Fruit fly (Drosophila melanogaster) whole organism, larva: ENCODE results near the gene lace.

Source experiments
- noc ChIP-seq: fragments of 200-800 bp; sonication (Bioruptor generic); optimal IDR thresholded peaks from 3 replicates; lab custom pipeline; 2019; ENCODE audit warnings: missing biosample characterization, mild to moderate bottlenecking, missing genetic modification characterization, moderate library complexity

lace gene

DNA sequence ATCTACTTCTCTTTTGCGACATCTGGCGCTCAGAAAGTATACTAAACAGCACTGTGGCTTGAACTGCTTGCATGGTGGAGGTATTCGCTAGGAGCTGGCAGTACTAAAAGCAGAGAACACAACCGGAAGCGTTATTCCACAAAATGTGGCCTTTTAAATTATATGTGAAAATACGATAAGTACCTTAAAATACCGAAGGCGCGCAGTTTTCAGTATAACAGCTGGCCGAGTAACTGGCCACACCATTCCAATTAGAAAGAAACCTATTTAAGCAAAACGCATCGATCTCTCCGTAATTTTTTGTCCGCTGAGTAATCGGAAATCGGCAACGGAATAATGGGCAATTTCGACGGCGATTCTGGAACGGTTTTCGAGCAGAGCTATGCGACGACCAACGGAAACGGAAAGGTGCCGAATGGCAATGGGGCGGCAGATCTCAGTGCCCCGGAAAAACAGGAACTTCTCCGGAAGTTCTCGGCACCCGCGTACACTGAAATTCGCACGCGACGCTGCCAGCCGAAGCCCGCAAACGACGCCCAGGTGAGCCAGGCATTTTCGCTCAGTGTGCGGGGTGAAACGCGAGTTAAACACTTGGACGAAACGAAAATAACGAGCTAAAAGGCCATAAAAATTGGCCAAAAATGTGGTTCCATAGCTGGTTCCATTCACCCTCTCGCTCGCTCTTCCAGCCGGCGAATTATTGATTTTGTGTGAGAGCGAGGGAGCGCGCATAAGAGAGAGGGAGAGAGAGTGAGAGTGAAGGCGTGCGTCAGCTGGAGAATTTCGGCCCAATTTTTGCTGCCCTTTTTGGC, at the start of gene lace:
lace (plus strand) TSS at position 243 of the 812 bp plus-strand sequence.
- TF ChIP-seq noc = no peak

DNA sequence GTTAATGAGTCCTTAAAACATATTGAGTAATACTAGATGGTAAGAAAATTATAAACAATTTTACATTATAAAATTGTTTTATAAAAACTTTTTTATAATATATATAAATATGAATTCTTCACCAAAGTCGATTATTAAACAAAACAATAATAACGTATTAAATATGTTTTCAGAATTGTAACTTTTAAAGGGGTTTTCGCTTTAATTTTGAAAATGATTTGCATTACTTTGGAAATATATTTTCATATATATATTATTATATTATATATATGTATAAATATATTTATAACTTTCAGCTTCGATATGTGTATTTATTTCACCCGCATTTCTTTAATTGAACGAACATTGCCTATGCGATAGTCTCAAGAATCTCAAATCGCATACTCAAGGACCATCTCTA, 40.9 kb upstream of the lace start:
- TF ChIP-seq noc = no peak

DNA sequence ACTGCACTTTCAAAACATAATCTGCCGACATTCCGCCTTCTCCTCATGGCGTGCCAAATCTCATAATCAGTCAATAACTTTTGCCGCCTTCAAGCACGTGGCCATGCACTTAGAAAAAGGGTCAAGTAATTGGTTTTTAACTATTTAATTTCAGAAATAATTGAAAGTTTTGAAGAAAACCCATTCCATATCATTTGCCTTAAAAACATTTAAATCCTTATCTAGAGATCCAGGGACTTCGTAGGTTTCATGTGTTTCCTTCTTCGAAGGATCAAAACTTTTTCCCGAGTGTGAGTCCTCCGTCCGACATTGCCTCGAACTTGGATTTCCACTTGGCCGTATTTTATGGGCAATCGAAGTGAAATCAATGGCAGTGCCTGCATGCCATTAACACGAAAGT, 40.0 kb upstream of the lace start:
- TF ChIP-seq noc = no peak

DNA sequence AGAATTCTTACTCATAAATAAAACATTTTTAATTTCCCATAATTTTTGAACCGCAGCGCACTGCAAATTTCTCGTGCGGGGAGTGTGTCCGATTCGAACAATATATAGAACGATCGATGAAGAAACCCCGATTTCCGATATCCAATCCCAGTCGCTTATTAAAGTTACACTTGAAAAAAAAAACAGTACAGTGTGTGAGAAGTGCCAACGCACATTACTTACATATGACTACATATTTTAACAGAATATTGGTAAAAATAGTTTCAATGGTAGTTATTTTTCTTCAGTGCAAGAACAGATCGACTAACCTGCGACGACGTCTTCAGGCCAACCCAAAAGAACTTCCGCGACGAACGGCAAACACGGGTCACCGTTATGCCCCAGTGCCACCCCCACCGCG, 35.9 kb upstream of the lace start:
- TF ChIP-seq noc = no peak

- TF ChIP-seq noc = no peak
Observed at dm6 chr2L:15463515-15463914, 35.4 kb upstream of the lace start.

dm6 chr2L:15465121-15465520, 33.8 kb upstream of the lace start:
- TF ChIP-seq noc = no peak

DNA sequence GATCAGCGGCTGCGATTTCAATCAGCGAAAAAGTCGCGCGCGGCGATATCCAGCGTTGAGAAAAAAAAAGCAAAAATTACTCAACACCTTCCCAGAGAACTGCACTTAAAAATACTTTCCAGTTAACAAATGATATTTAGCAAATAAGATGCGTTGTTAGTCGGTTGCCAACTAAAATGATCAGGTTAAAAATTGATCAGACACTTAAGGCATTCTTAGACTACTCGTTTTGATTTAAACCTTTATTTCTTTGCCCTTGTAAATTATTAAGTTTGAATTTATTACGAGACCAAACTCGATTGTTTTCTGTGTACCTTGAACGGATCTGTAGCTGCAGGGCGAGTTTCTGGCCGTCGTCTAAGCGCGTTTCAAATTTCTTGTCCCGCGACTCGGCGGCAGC, 33.0 kb upstream of the lace start:
- TF ChIP-seq noc = no peak

DNA sequence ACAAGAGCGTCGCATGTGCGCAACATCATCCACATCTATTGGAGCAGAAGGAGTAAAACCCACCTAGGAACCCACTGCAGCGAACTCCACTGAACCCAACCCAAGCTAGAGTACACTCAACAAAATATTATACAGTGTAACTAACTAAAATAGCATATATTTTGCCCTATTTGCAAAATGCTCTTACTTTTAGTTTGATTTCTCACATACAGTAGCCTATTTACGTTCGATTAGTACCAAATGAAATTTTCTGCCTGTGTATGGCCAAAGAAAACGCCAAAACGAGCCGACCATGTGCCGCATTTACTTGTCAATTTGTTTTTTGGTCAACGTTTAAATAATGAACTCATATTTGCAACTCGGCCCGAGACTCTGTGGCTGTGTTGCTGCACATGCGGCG, 30.2 kb upstream of the lace start:
- TF ChIP-seq noc = no peak

DNA sequence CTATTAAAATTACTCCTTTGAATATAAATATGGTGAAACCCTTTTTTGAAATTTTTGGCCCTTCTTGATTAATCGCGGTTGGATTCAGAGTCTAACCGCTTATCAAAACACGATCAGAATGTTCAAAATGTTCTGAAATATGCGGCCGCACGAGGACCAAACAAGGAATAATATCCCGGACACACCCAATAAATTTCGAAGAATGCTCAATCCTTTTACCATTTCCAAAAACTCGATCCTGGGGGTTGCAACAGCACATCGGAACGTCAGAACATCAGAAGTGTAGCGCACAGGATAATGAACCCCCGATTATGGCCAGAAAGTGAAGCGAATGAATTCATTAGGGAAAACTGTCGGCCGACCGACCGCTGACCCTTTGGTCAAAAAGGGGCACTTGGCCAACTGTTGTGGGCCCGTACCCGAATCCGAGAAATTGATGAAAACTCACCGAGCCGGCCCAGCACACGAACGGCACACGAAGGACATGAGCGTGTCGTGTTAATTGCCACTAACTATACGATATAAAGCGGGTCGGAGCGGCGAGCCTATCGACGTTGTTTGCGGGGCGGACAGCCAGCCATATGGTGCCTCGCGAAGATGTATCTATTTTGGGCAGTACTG, 28.3 kb upstream of the lace start:
- no peak for TF ChIP-seq noc

- no peak for TF ChIP-seq noc
Observed at dm6 chr2L:15471565-15471964, 27.4 kb upstream of the lace start.

DNA sequence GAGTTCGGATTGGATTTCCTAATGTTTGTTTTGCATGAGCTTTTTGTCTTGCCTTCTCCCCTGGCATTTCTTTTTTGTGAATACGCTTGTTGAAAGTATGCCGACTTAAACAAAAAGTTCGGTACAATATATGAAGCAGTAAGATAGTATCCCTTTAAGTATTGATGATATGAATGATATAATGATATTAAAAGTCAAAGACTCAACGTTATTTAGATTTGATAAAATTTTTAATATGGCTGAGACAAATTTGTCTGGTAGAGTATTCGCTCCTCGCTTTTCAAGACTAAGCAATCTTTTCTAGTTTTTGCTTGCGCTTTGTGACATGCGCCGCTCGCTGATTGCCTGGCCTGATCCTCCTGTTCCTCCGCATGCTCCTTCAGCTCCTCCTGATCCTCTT, 24.5 kb upstream of the lace start:
- TF ChIP-seq noc = no peak

- no peak for TF ChIP-seq noc
Observed at dm6 chr2L:15474911-15475310, 24.0 kb upstream of the lace start.

- TF ChIP-seq noc = no peak
Observed at dm6 chr2L:15478159-15478591, 20.8 kb upstream of the lace start, which contains the start of gene sna. sna (minus strand) TSS chr2L:15478260.

- no peak for TF ChIP-seq noc
Observed at dm6 chr2L:15479670-15480197, 19.2 kb upstream of the lace start.

DNA sequence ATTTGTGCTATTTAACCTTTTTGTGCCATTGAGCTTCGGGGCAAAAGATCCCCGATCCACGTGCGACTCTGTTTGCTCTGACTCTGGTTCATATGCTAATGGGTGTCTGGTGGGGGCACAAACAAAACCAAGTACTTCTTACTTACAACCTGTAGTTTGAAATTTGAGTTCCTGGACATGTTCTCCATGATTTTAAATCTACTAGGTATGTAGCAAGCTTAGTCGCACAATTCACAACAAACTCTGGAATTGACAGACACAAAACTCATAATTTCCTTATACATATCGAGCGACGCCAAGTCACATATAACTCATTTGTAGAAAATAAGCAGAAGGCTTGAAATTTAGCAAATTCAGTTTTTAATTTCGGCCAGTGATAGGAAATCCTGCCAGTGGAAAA, 14.5 kb upstream of the lace start, which contains the start of gene Tim17b2:
Tim17b2 (plus strand) TSS at position 301 of the 400 bp plus-strand sequence.
- no peak for TF ChIP-seq noc

dm6 chr2L:15485626-15486486, 13.1 kb upstream of the lace start:
- TF ChIP-seq noc = no peak
